Worm (Caenorhabditis elegans) whole organism, late embryonic: ENCODE measurements around the gene unc-103.

Experiments used
- C08G9.2 ChIP-seq: sonication (generic microtip); optimal IDR thresholded peaks from 2 replicates; lab custom pipeline; 2016; ENCODE audit warnings: mild to moderate bottlenecking, missing genetic modification characterization, moderate library complexity, missing compliant biosample characterization
- K02D7.2 ChIP-seq: sonication (generic microtip); optimal IDR thresholded peaks from 2 replicates; lab custom pipeline; 2017; ENCODE audit warnings: mild to moderate bottlenecking, missing genetic modification characterization, missing compliant biosample characterization
- Y22D7AL.16 ChIP-seq: sonication (generic microtip); optimal IDR thresholded peaks from 2 replicates; lab custom pipeline; 2016; ENCODE audit warnings: missing genetic modification characterization, missing compliant biosample characterization
- ama-1 ChIP-seq: fragments of 150-350 bp; optimal IDR thresholded peaks from 2 replicates; lab custom pipeline; 2014
- ceh-18 ChIP-seq: sonication (generic microtip); optimal IDR thresholded peaks from 2 replicates; lab custom pipeline; 2016; ENCODE audit warnings: missing genetic modification characterization, missing compliant biosample characterization
- ceh-22 ChIP-seq: sonication (generic microtip); optimal IDR thresholded peaks from 2 replicates; lab custom pipeline; 2017; ENCODE audit warnings: missing biosample characterization, missing genetic modification characterization
- ceh-31 ChIP-seq: sonication (generic microtip); optimal IDR thresholded peaks from 2 replicates; lab custom pipeline; 2016; ENCODE audit warnings: missing genetic modification characterization, missing compliant biosample characterization
- ceh-34 ChIP-seq: sonication (generic microtip); optimal IDR thresholded peaks from 2 replicates; lab custom pipeline; 2016; ENCODE audit warnings: mild to moderate bottlenecking, missing genetic modification characterization, missing compliant biosample characterization
- ceh-48 ChIP-seq: sonication (generic microtip); optimal IDR thresholded peaks from 2 replicates; lab custom pipeline; 2016; ENCODE audit warnings: missing genetic modification characterization, inconsistent platforms, missing compliant biosample characterization
- dmd-4 ChIP-seq: sonication (generic microtip); optimal IDR thresholded peaks from 2 replicates; lab custom pipeline; 2016; ENCODE audit warnings: borderline replicate concordance, missing genetic modification characterization, missing compliant biosample characterization
- ets-4 ChIP-seq: sonication (generic microtip); optimal IDR thresholded peaks from 2 replicates; lab custom pipeline; 2016; ENCODE audit warnings: missing genetic modification characterization, missing compliant biosample characterization
- fkh-6 ChIP-seq: sonication (generic microtip); optimal IDR thresholded peaks from 2 replicates; lab custom pipeline; 2016; ENCODE audit warnings: missing genetic modification characterization, missing compliant biosample characterization
- gmeb-2 ChIP-seq: sonication (generic microtip); optimal IDR thresholded peaks from 2 replicates; lab custom pipeline; 2016; ENCODE audit warnings: missing genetic modification characterization, inconsistent platforms, missing compliant biosample characterization
- hlh-13 ChIP-seq: fragments of 200-800 bp; sonication (Bioruptor generic); optimal IDR thresholded peaks from 2 replicates; lab custom pipeline; 2018; ENCODE audit warnings: mild to moderate bottlenecking, missing genetic modification characterization, missing compliant biosample characterization
- hlh-15 ChIP-seq: sonication (generic microtip); optimal IDR thresholded peaks from 2 replicates; lab custom pipeline; 2016; ENCODE audit warnings: missing genetic modification characterization, missing compliant biosample characterization
- lim-6 ChIP-seq: sonication (generic microtip); optimal IDR thresholded peaks from 2 replicates; lab custom pipeline; 2016; ENCODE audit warnings: missing genetic modification characterization, missing compliant biosample characterization
- lin-11 ChIP-seq: fragments of 200-800 bp; sonication (Bioruptor generic); optimal IDR thresholded peaks from 2 replicates; lab custom pipeline; 2018; ENCODE audit warnings: mild to moderate bottlenecking, missing genetic modification characterization, missing compliant biosample characterization
- nfya-1 ChIP-seq: sonication (generic microtip); optimal IDR thresholded peaks from 2 replicates; lab custom pipeline; 2017; ENCODE audit warnings: missing genetic modification characterization, mild to moderate bottlenecking, missing compliant biosample characterization, antibody characterized with exemption, moderate library complexity
- nhr-11 ChIP-seq: fragments of 150-350 bp; optimal IDR thresholded peaks from 2 replicates; lab custom pipeline; 2014; ENCODE audit warnings: missing biosample characterization, missing genetic modification characterization
- nhr-232 ChIP-seq: sonication (generic microtip); optimal IDR thresholded peaks from 2 replicates; lab custom pipeline; 2016; ENCODE audit warnings: missing genetic modification characterization, missing compliant biosample characterization
- pag-3 ChIP-seq: sonication (generic microtip); optimal IDR thresholded peaks from 2 replicates; lab custom pipeline; 2016; ENCODE audit warnings: missing compliant biosample characterization, missing genetic modification characterization, borderline replicate concordance
- pha-2 ChIP-seq: sonication (generic microtip); optimal IDR thresholded peaks from 2 replicates; lab custom pipeline; 2017; ENCODE audit warnings: mild to moderate bottlenecking, missing genetic modification characterization, missing compliant biosample characterization
- pha-4 ChIP-seq: fragments of 150-350 bp; optimal IDR thresholded peaks from 2 replicates; lab custom pipeline; 2018; ENCODE audit warnings: missing biosample characterization, missing genetic modification reagents, missing genetic modification characterization
- pqm-1 ChIP-seq: sonication (generic microtip); optimal IDR thresholded peaks from 2 replicates; lab custom pipeline; 2016; ENCODE audit warnings: missing genetic modification characterization, missing compliant biosample characterization
- pros-1 ChIP-seq: fragments of 150-350 bp; optimal IDR thresholded peaks from 2 replicates; lab custom pipeline; 2014; ENCODE audit warnings: missing biosample characterization, missing genetic modification reagents, missing genetic modification characterization
- rnt-1 ChIP-seq: sonication (generic microtip); optimal IDR thresholded peaks from 2 replicates; lab custom pipeline; 2016; ENCODE audit warnings: missing genetic modification characterization, missing compliant biosample characterization
- sdc-2 ChIP-seq: sonication (generic microtip); optimal IDR thresholded peaks from 2 replicates; lab custom pipeline; 2016; ENCODE audit warnings: missing genotype, missing genetic modification characterization, missing compliant biosample characterization
- syd-9 ChIP-seq: sonication (generic microtip); optimal IDR thresholded peaks from 2 replicates; lab custom pipeline; 2016; ENCODE audit warnings: mild to moderate bottlenecking, missing genetic modification characterization, moderate library complexity, missing compliant biosample characterization
- tbx-7 ChIP-seq: sonication (generic microtip); optimal IDR thresholded peaks from 2 replicates; lab custom pipeline; 2016; ENCODE audit warnings: missing genotype, missing genetic modification characterization, missing compliant biosample characterization
- ttx-3 ChIP-seq: sonication (generic microtip); optimal IDR thresholded peaks from 2 replicates; lab custom pipeline; 2016; ENCODE audit warnings: missing genetic modification reagents, missing genetic modification characterization, missing compliant biosample characterization
- unc-42 ChIP-seq: sonication (generic microtip); optimal IDR thresholded peaks from 2 replicates; lab custom pipeline; 2016; ENCODE audit warnings: missing genotype, missing genetic modification characterization, missing compliant biosample characterization
- unc-55 ChIP-seq: sonication (generic microtip); optimal IDR thresholded peaks from 2 replicates; lab custom pipeline; 2017; ENCODE audit warnings: missing biosample characterization, missing genetic modification reagents, missing genetic modification characterization
- ztf-16 ChIP-seq: sonication (generic microtip); optimal IDR thresholded peaks from 2 replicates; lab custom pipeline; 2017; ENCODE audit warnings: missing genetic modification characterization, missing compliant biosample characterization

unc-103 gene

DNA sequence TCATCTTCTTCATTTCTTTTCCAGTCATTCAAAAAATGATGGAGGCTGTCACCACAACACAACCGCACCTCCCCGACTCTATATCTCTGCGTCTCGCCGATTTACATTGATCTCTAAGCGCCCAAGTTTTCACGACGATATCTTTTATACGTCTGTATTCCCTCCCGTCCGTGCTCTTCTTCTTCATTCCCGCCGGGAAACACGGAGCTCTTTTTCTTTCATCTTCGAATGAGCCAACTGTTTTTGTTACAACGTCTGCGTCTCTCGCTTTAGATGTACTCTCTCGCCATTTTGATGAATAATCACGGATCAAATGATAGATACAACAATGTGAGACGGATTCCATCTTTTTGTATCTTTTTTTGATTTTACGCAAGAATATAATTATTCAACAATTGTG lies 1.6 kb upstream of the unc-103 start:
- TF ChIP-seq hlh-13 (no peak), unc-55 (GFP tag; lab: Kevin White, UChicago) (peak; percentile 86), pqm-1 (no peak), ceh-18 (tag; lab: Kevin White, UChicago) (peak; percentile 67), unc-42 (no peak), ets-4 (tag; lab: Kevin White, UChicago) (no peak), tbx-7 (tag; lab: Kevin White, UChicago) (no peak), rnt-1 (no peak), fkh-6 (tag; lab: Kevin White, UChicago) (no peak), ttx-3 (tag; lab: Kevin White, UChicago) (no peak)

DNA sequence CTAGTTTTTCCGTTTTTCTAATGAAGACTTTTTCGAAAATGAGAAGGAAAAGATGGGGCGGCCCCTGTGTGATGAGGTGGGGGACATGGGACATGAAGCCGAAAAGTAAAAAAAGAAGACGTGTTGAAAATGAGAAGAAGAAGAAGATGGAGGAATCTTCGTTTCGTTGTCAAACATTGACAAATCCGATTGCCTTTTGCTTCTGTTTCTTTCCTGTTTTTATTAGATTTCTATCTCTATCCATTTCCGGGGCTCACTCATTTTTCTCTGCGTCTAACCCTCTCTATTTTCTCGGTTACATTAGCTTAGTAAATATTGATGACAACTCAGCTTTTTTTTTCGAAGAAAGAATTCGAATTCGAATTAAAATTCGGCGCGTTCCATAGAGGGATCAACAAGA lies 4.6 kb downstream of the unc-103 start:
- peak; percentile 75 for TF ChIP-seq unc-42
- TF ChIP-seq nhr-232 (tag; lab: Kevin White, UChicago) = no peak
- TF ChIP-seq ceh-22 (tag; lab: Kevin White, UChicago) = no peak

DNA sequence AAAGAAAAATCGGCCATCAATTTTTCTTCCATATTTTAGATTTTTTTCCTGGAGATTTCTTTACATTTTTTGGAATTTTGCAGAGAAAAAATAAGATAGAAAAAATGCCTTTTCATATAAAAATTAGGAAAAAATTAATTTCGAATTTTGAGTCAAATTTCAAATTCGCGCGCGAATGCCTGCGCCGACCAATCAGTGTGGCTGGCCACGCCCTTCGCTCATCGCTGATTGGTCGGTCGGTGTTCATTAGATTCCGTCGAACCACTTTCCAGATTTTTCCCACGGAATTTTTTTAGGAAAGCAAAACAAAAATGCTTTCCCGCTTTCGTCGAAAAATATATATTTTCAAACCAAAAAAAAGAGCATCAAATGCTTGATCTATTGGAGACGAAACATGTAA lies 5.2 kb downstream of the unc-103 start:
- TF ChIP-seq Y22D7AL.16 = no peak
- peak; percentile 79 for TF ChIP-seq nfya-1 (tag; lab: Kevin White, UChicago)
- TF ChIP-seq, all 69 proteins: peak for 1

DNA sequence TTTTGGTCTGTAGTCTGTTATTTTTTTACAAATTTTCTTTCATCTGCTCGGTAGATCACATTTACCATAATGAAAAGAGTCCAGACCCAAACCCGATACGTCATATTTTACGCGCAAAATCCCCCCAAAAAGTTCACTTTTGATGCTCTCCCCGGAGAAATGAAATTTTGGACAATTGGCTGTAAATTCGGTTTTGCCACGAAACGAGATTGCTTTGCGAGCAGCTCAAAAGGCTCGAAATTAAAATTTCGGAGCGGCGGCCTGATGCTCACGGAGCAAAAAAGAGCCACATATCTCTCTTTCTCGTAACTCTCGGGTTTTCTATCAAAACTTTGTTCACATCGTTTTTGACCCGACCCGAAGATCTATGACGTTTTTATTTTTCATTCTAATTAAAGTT lies 8.1 kb downstream of the unc-103 start:
- TF ChIP-seq hlh-13 (no peak), unc-42 (peak; percentile 72), lin-11 (tag; lab: Kevin White, UChicago) (no peak)

DNA sequence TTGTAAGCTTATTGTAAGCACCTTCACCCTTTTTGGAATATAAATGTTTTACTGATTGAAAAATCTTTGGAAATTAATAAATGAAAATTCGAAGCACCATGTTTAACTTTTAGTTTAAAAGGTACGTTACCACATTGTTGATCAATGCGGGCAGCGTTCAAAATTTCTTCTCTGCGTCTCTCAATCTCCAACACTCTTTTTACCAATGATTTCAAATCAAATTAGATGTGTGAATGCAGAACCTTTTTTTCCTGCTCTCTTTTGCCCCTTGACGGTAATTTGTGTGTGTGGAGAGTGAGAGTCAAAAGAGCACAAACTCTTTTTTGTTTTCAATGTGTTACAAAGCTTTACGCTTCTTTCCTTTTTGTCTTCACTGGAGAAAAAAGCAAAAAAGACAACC lies 8.7 kb downstream of the unc-103 start:
- TF ChIP-seq pag-3 (tag; lab: Kevin White, UChicago) (no peak), pros-1 (tag; lab: Kevin White, UChicago) (no peak), ceh-18 (tag; lab: Kevin White, UChicago) (no peak), hlh-13 (no peak), pha-2 (tag; lab: Kevin White, UChicago) (no peak), dmd-4 (tag; lab: Kevin White, UChicago) (no peak), syd-9 (tag; lab: Kevin White, UChicago) (no peak), pha-4 (tag; lab: Kevin White, UChicago) (no peak), ztf-16 (tag; lab: Kevin White, UChicago) (no peak), ceh-34 (tag; lab: Kevin White, UChicago) (no peak), lim-6 (no peak), C08G9.2 (tag; lab: Kevin White, UChicago) (no peak), nhr-11 (no peak), K02D7.2 (tag; lab: Kevin White, UChicago) (no peak), ceh-48 (tag; lab: Kevin White, UChicago) (no peak), pqm-1 (no peak), ceh-31 (tag; lab: Kevin White, UChicago) (no peak), ceh-22 (tag; lab: Kevin White, UChicago) (no peak), hlh-15 (tag; lab: Kevin White, UChicago) (no peak), gmeb-2 (no peak)

DNA sequence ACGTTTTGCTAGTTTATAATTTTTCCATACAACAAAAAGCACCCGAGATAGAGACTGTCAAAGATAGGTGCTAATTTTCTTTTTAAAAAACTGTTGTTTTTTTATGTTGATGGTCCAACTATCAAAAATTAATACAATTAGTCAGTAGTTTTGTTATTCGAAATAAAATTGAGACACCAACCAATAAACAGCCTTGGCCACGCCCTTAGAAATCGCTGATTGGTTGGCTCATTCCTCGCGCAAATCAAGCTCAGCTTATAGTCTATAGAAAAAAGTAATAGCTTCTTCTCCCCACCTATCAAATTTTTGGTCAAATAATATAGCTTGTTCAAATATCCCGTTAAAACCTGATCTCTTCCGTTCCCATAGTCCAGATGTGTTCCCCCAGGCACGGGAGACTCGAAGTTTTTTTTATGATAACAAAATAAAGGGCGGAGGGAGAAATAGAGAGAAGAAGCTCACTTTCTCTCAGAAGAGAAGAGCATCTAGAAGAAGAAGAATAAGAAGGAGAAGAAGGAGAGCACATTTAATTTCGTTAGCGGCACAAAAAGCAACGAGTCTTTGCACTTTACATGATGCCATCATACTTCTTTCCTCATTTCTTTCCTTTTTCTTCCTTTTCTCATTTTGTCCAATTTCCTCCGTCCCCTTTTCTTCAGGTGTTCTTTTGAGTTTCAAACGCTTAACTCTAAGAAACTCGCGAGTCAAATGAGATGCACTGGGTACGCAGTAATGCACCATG lies 16.8 kb downstream of the unc-103 start:
- TF ChIP-seq sdc-2 (tag; lab: Kevin White, UChicago) (no peak), nfya-1 (tag; lab: Kevin White, UChicago) (peak; percentile 95), unc-42 (peak; percentile 92), ama-1 (lab: Kevin White, UChicago) (no peak), pha-4 (tag; lab: Kevin White, UChicago) (no peak), unc-55 (GFP tag; lab: Kevin White, UChicago) (no peak), ceh-18 (tag; lab: Kevin White, UChicago) (no peak), ceh-31 (tag; lab: Kevin White, UChicago) (peak; percentile 2), ttx-3 (tag; lab: Kevin White, UChicago) (no peak)
